Worm (Caenorhabditis elegans) whole organism, L1 larva: Measurements from ENCODE around the gene dph-3.

Experiments
- C04F5.9 ChIP-seq: sonication (generic microtip); optimal IDR thresholded peaks from 2 replicates; lab custom pipeline; 2016; ENCODE audit warnings: missing genetic modification characterization, missing compliant biosample characterization
- C34B4.2 ChIP-seq: sonication (generic microtip); optimal IDR thresholded peaks from 2 replicates; lab custom pipeline; 2017; ENCODE audit warnings: mild to moderate bottlenecking, missing genetic modification characterization, missing compliant biosample characterization
- Y116A8C.19 ChIP-seq: sonication (generic microtip); optimal IDR thresholded peaks from 2 replicates; lab custom pipeline; 2016; ENCODE audit warnings: missing compliant biosample characterization, missing genetic modification characterization, borderline replicate concordance
- ceh-63 ChIP-seq: fragments of 200-800 bp; sonication (Bioruptor generic); optimal IDR thresholded peaks from 2 replicates; lab custom pipeline; 2018; ENCODE audit warnings: mild to moderate bottlenecking, missing genetic modification characterization, missing compliant biosample characterization
- ceh-82 ChIP-seq, 3 experiments: fragments of 150-350 bp in 1 of 3; sonication (generic microtip) in 2 of 3; optimal IDR thresholded peaks; 2 replicates each; lab custom pipeline; 2014 to 2017; ENCODE audit warnings: missing biosample characterization in 3 of 3, missing genetic modification characterization in 3 of 3
- ceh-90 ChIP-seq: sonication (generic microtip); optimal IDR thresholded peaks from 2 replicates; lab custom pipeline; 2016; ENCODE audit warnings: missing genetic modification characterization, missing compliant biosample characterization
- ces-1 ChIP-seq: fragments of 150-350 bp; optimal IDR thresholded peaks from 2 replicates; lab custom pipeline; 2014; ENCODE audit warnings: missing biosample characterization, missing genetic modification reagents, missing genetic modification characterization
- dpl-1 ChIP-seq, 3 experiments: fragments of 150-350 bp in 2 of 3; sonication (generic microtip) in 1 of 3; optimal IDR thresholded peaks; 2 replicates each; lab custom pipeline; 2014 to 2017; ENCODE audit warnings: missing biosample characterization in 3 of 3, missing genetic modification characterization in 3 of 3, missing genetic modification reagents in 3 of 3
- dsc-1 ChIP-seq: sonication (generic microtip); optimal IDR thresholded peaks from 2 replicates; lab custom pipeline; 2016; ENCODE audit warnings: mild to moderate bottlenecking, missing genetic modification characterization, missing compliant biosample characterization
- efl-3 ChIP-seq: fragments of 200-800 bp; sonication (Bioruptor generic); optimal IDR thresholded peaks from 2 replicates; lab custom pipeline; 2018; ENCODE audit warnings: mild to moderate bottlenecking, missing genetic modification characterization, missing compliant biosample characterization
- egl-13 ChIP-seq: sonication (generic microtip); optimal IDR thresholded peaks from 2 replicates; lab custom pipeline; 2016; ENCODE audit warnings: missing genotype, missing genetic modification reagents, missing genetic modification characterization, missing compliant biosample characterization
- elt-3 ChIP-seq, 6 experiments: fragments of 150-350 bp in 1 of 6; sonication (generic microtip); optimal IDR thresholded peaks; 2 replicates each; lab custom pipeline; 2017 to 2018; ENCODE audit warnings: missing biosample characterization in 6 of 6, missing genetic modification characterization in 6 of 6, inconsistent platforms in 1 of 6
- fkh-10 ChIP-seq: sonication (generic microtip); optimal IDR thresholded peaks from 2 replicates; lab custom pipeline; 2017; ENCODE audit warnings: missing biosample characterization, missing genetic modification reagents, missing genetic modification characterization
- fkh-8 ChIP-seq: sonication (generic microtip); optimal IDR thresholded peaks from 2 replicates; lab custom pipeline; 2016; ENCODE audit warnings: mild to moderate bottlenecking, missing genetic modification characterization, missing compliant biosample characterization
- fos-1 ChIP-seq: fragments of 150-350 bp; optimal IDR thresholded peaks from 2 replicates; lab custom pipeline; 2014; ENCODE audit warnings: missing biosample characterization, missing genetic modification characterization
- hpl-2 ChIP-seq: fragments of 150-350 bp; optimal IDR thresholded peaks from 2 replicates; lab custom pipeline; 2014; ENCODE audit warnings: missing biosample characterization, missing genetic modification reagents, missing genetic modification characterization
- irx-1 ChIP-seq: sonication (generic microtip); optimal IDR thresholded peaks from 2 replicates; lab custom pipeline; 2016; ENCODE audit warnings: missing genetic modification characterization, missing compliant biosample characterization
- jun-1 ChIP-seq: fragments of 150-350 bp; optimal IDR thresholded peaks from 2 replicates; lab custom pipeline; 2014; ENCODE audit warnings: missing biosample characterization, missing genetic modification reagents, missing genetic modification characterization
- lsy-2 ChIP-seq, 2 experiments: fragments of 150-350 bp; optimal IDR thresholded peaks; 2 replicates each; lab custom pipeline; 2014; ENCODE audit warnings: missing biosample characterization in 2 of 2, missing genetic modification characterization in 2 of 2
- nhr-11 ChIP-seq: fragments of 150-350 bp; optimal IDR thresholded peaks from 2 replicates; lab custom pipeline; 2014; ENCODE audit warnings: missing biosample characterization, missing genetic modification characterization
- nhr-28 ChIP-seq: fragments of 150-350 bp; optimal IDR thresholded peaks from 2 replicates; lab custom pipeline; 2014; ENCODE audit warnings: missing biosample characterization, missing genetic modification characterization
- nhr-47 ChIP-seq: sonication (generic microtip); optimal IDR thresholded peaks from 2 replicates; lab custom pipeline; 2016; ENCODE audit warnings: mild to moderate bottlenecking, missing genetic modification characterization, moderate library complexity, missing compliant biosample characterization
- nhr-85 ChIP-seq: sonication (generic microtip); peaks from one replicate; lab custom pipeline; 2016; ENCODE audit warnings: missing genetic modification characterization, inconsistent platforms, missing compliant biosample characterization
- pag-3 ChIP-seq: sonication (generic microtip); optimal IDR thresholded peaks from 2 replicates; lab custom pipeline; 2017; ENCODE audit warnings: missing genetic modification characterization, mild to moderate bottlenecking, missing compliant biosample characterization, antibody characterized with exemption, borderline replicate concordance; ENCODE audit not compliant: insufficient read depth
- pax-3 ChIP-seq: fragments of 200-800 bp; sonication (Bioruptor generic); optimal IDR thresholded peaks from 2 replicates; lab custom pipeline; 2018; ENCODE audit warnings: mild to moderate bottlenecking, missing genetic modification characterization, moderate library complexity, missing compliant biosample characterization
- pqm-1 ChIP-seq: sonication (generic microtip); optimal IDR thresholded peaks from 3 replicates; lab custom pipeline; 2017; ENCODE audit warnings: missing biosample characterization, missing genetic modification characterization
- rnt-1 ChIP-seq: sonication (generic microtip); optimal IDR thresholded peaks from 2 replicates; lab custom pipeline; 2016; ENCODE audit warnings: mild to moderate bottlenecking, missing genetic modification characterization, moderate library complexity, missing compliant biosample characterization
- skn-1 ChIP-seq: fragments of 150-350 bp; optimal IDR thresholded peaks from 2 replicates; lab custom pipeline; 2014; ENCODE audit warnings: missing biosample characterization, missing genetic modification characterization
- snpc-4 ChIP-seq: fragments of 150-350 bp; optimal IDR thresholded peaks from 2 replicates; lab custom pipeline; 2014; ENCODE audit warnings: missing biosample characterization, missing genetic modification characterization
- snu-23 ChIP-seq: sonication (generic microtip); optimal IDR thresholded peaks from 2 replicates; lab custom pipeline; 2016; ENCODE audit warnings: missing genetic modification characterization, missing compliant biosample characterization
- sox-4 ChIP-seq: sonication (generic microtip); optimal IDR thresholded peaks from 2 replicates; lab custom pipeline; 2016; ENCODE audit warnings: missing genetic modification characterization, missing compliant biosample characterization
- swsn-7 ChIP-seq: sonication (generic microtip); optimal IDR thresholded peaks from 2 replicates; lab custom pipeline; 2016; ENCODE audit warnings: missing genetic modification characterization, missing compliant biosample characterization
- tbx-2 ChIP-seq: sonication (generic microtip); optimal IDR thresholded peaks from 2 replicates; lab custom pipeline; 2016; ENCODE audit warnings: missing genetic modification characterization, missing compliant biosample characterization
- tlp-1 ChIP-seq: fragments of 150-350 bp; optimal IDR thresholded peaks from 2 replicates; lab custom pipeline; 2014; ENCODE audit warnings: missing biosample characterization, missing genetic modification characterization
- unc-130 ChIP-seq: fragments of 150-350 bp; optimal IDR thresholded peaks from 2 replicates; lab custom pipeline; 2017; ENCODE audit warnings: missing biosample characterization, missing genetic modification characterization, inconsistent platforms
- unc-98 ChIP-seq: fragments of 200-800 bp; sonication (Bioruptor generic); IDR thresholded peaks from 2 replicates; pipeline ENCODE4 v1.3.6; 2022; ENCODE audit warnings: missing genetic modification characterization, missing compliant biosample characterization
- vab-15 ChIP-seq: sonication (generic microtip); optimal IDR thresholded peaks from 2 replicates; lab custom pipeline; 2017; ENCODE audit warnings: missing genotype, mild to moderate bottlenecking, missing genetic modification characterization, missing compliant biosample characterization
- xbp-1 ChIP-seq: sonication (generic microtip); optimal IDR thresholded peaks from 2 replicates; lab custom pipeline; 2016; ENCODE audit warnings: missing genetic modification characterization, missing compliant biosample characterization
- zag-1 ChIP-seq: fragments of 150-350 bp; optimal IDR thresholded peaks from 2 replicates; lab custom pipeline; 2014; ENCODE audit warnings: missing biosample characterization, missing genetic modification characterization
- ztf-11 ChIP-seq, 2 experiments: sonication (generic microtip); optimal IDR thresholded peaks; 2 replicates each; lab custom pipeline; 2016 to 2017; ENCODE audit warnings: missing genetic modification characterization in 2 of 2, missing biosample characterization in 1 of 2, missing compliant biosample characterization in 1 of 2

Gene dph-3

DNA sequence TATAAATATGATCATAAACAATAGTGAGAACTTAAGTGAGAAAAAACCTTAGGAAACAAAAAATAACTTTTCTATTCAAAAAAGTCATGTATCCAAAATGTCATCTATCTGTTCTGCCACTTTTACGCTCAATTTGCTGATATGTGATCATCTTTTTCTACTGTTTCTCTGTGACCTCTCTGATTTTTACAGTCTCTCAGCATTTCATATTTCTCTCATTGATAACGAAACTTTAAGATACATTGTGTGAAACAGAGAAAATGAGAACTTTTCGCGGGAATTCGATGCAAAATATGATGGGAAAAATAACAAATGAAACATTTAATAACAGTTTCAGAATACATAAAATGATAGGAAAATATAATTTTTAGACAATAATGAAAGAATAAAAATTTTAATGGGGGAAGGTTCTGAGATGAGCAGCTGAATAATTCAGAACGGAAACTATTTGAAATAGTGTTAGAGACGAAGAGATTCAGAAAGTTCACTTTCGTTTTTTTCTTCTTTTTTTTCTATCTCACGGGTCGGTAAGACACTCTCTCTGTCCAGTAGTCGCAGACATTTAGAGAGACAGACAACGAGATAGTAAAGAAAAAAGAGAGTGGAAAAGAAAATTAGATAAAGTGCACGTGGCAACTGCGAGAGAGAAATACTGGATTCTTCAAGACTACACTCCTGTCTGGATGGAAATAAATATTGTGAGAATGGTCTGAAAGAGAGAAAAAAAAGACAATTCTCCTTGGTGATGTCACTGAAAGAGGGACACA is 29.5 kb upstream of the dph-3 start (continued):
- no peak for TF ChIP-seq Y116A8C.19 (tag; lab: Kevin White, UChicago)
- TF ChIP-seq efl-3 (GFP tag; lab: Kevin White, UChicago), result no peak
- TF ChIP-seq ztf-11 (tag; optimal IDR thresholded peaks at IDR 0.05; lab: Kevin White, UChicago), result no peak
- peak; percentile 80 for TF ChIP-seq snu-23 (GFP tag; lab: Kevin White, UChicago)
- peak; percentile 67 for TF ChIP-seq skn-1 (tag; lab: Kevin White, UChicago)
- TF ChIP-seq egl-13 (tag; lab: Kevin White, UChicago), result peak; percentile 43
- TF ChIP-seq pag-3 (tag; lab: Kevin White, UChicago), result no peak
- no peak for TF ChIP-seq C34B4.2 (tag; lab: Kevin White, UChicago)
- peak; percentile 33 to 58 (median 50) for TF ChIP-seq dpl-1 (GFP tag; optimal IDR thresholded peaks at IDR 0.05; lab: Kevin White, UChicago)
- TF ChIP-seq pqm-1 (tag; lab: Kevin White, UChicago), result peak; percentile 30
- no peak for TF ChIP-seq ces-1 (GFP tag; lab: Kevin White, UChicago)
- no peak for TF ChIP-seq vab-15 (tag; lab: Kevin White, UChicago)
- peak; percentile 77 for TF ChIP-seq fos-1 (tag; lab: Kevin White, UChicago)
- peak; percentile 30 for TF ChIP-seq sox-4 (tag; lab: Kevin White, UChicago)
- peak in 5 of 6 experiments; percentile 22 to 57 (median 40) for TF ChIP-seq elt-3 (tag; optimal IDR thresholded peaks at IDR 0.05; lab: Kevin White, UChicago)
- TF ChIP-seq jun-1 (tag; lab: Kevin White, UChicago), result peak; percentile 38
- TF ChIP-seq fkh-8, result peak; percentile 19
- peak; percentile 69 for TF ChIP-seq swsn-7 (tag; lab: Kevin White, UChicago)
- TF ChIP-seq dsc-1 (tag; lab: Kevin White, UChicago), result peak; percentile 60
- no peak for TF ChIP-seq unc-130 (tag; lab: Kevin White, UChicago)
- TF ChIP-seq lsy-2 (tag; optimal IDR thresholded peaks at IDR 0.05; lab: Kevin White, UChicago), result peak; percentile 74 to 84
- peak; percentile 54 for TF ChIP-seq irx-1 (tag; lab: Kevin White, UChicago)
- peak; percentile 68 for TF ChIP-seq tbx-2 (tag; lab: Kevin White, UChicago)

DNA sequence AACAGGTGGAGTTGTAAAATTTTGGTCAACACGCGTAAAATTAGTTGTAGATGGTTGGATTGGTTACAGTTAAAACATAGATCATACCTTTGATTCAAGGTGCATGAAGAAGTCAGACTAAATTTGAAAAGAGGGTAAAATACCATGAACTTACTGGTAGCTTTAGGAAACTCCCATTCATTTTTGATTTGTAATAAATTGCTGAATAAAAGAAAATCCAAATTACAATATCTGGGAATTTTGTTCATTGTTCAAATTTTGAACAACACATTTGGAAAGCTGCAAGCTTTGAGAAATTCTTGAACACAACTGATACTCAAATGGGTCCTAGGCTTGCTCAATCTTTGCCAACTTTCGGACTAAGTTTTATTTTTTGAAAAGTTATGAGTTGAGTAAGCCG is 28.9 kb upstream of the dph-3 start:
- TF ChIP-seq nhr-47 (no peak), lsy-2 (tag; optimal IDR thresholded peaks at IDR 0.05; lab: Kevin White, UChicago) (no peak), hpl-2 (GFP tag; lab: Kevin White, UChicago) (no peak), xbp-1 (no peak), fos-1 (tag; lab: Kevin White, UChicago) (no peak), egl-13 (tag; lab: Kevin White, UChicago) (no peak), sox-4 (tag; lab: Kevin White, UChicago) (no peak), dsc-1 (tag; lab: Kevin White, UChicago) (no peak), pax-3 (no peak), snpc-4 (tag; lab: Kevin White, UChicago) (no peak), tlp-1 (tag; lab: Kevin White, UChicago) (no peak), ceh-90 (tag; lab: Kevin White, UChicago) (no peak), zag-1 (tag; lab: Kevin White, UChicago) (no peak), rnt-1 (tag; lab: Kevin White, UChicago) (no peak), ceh-82 (tag; optimal IDR thresholded peaks at IDR 0.05; lab: Kevin White, UChicago) (no peak), nhr-11 (tag; lab: Kevin White, UChicago) (no peak)

DNA sequence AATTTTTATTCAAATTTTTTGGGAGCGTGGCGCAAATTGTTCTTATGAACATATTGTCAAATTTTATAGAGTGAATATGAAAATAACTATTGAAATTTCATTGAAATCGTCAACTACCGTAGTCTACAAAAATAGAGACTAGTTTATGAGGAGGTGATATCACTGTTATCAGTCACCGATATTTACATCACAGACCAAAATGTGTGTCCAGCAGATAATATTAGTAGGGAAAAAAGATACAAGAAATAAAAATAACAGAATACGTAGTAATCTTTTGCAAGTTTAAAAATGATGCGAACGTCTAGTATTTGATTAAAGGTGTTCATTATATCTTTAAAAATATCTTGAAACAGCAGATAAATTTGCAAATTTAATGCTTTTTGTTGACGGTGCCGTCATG is 27.7 kb upstream of the dph-3 start:
- peak; percentile 30 for TF ChIP-seq nhr-85
- no peak for TF ChIP-seq unc-98 (GFP tag; lab: Robert Waterston, UW)
- no peak for TF ChIP-seq C04F5.9
- no peak for TF ChIP-seq pag-3 (tag; lab: Kevin White, UChicago)
- TF ChIP-seq fkh-10, result no peak
- no peak for TF ChIP-seq nhr-28
- TF ChIP-seq ceh-63 (GFP tag; lab: Kevin White, UChicago), result no peak
- TF ChIP-seq, all 84 proteins: peak for 1
